Worm (Caenorhabditis elegans) whole organism, late embryonic: ENCODE results near the gene F10C1.9.

Experiments
- C08G9.2 ChIP-seq: sonication (generic microtip); optimal IDR thresholded peaks from 2 replicates; lab custom pipeline; 2016; ENCODE audit warnings: mild to moderate bottlenecking, missing genetic modification characterization, moderate library complexity, missing compliant biosample characterization
- K02D7.2 ChIP-seq: sonication (generic microtip); optimal IDR thresholded peaks from 2 replicates; lab custom pipeline; 2017; ENCODE audit warnings: mild to moderate bottlenecking, missing genetic modification characterization, missing compliant biosample characterization
- ama-1 ChIP-seq: fragments of 150-350 bp; optimal IDR thresholded peaks from 2 replicates; lab custom pipeline; 2014
- dmd-4 ChIP-seq: sonication (generic microtip); optimal IDR thresholded peaks from 2 replicates; lab custom pipeline; 2016; ENCODE audit warnings: borderline replicate concordance, missing genetic modification characterization, missing compliant biosample characterization
- elt-2 ChIP-seq: sonication (generic microtip); optimal IDR thresholded peaks from 2 replicates; lab custom pipeline; 2016; ENCODE audit warnings: missing genetic modification reagents, missing genetic modification characterization, missing compliant biosample characterization
- fax-1 ChIP-seq: sonication (generic microtip); optimal IDR thresholded peaks from 2 replicates; lab custom pipeline; 2016; ENCODE audit warnings: missing genotype, missing genetic modification characterization, missing compliant biosample characterization
- hlh-15 ChIP-seq: sonication (generic microtip); optimal IDR thresholded peaks from 2 replicates; lab custom pipeline; 2016; ENCODE audit warnings: missing genetic modification characterization, missing compliant biosample characterization
- hlh-6 ChIP-seq: sonication (generic microtip); optimal IDR thresholded peaks from 2 replicates; lab custom pipeline; 2016; ENCODE audit warnings: missing genotype, missing genetic modification characterization, missing compliant biosample characterization
- ref-2 ChIP-seq: sonication (generic microtip); optimal IDR thresholded peaks from 2 replicates; lab custom pipeline; 2016; ENCODE audit warnings: missing genetic modification characterization, missing compliant biosample characterization
- unc-42 ChIP-seq: sonication (generic microtip); optimal IDR thresholded peaks from 2 replicates; lab custom pipeline; 2016; ENCODE audit warnings: missing genotype, missing genetic modification characterization, missing compliant biosample characterization
- unc-86 ChIP-seq: sonication (generic microtip); optimal IDR thresholded peaks from 2 replicates; lab custom pipeline; 2016; ENCODE audit warnings: missing genetic modification characterization, missing compliant biosample characterization

DNA sequence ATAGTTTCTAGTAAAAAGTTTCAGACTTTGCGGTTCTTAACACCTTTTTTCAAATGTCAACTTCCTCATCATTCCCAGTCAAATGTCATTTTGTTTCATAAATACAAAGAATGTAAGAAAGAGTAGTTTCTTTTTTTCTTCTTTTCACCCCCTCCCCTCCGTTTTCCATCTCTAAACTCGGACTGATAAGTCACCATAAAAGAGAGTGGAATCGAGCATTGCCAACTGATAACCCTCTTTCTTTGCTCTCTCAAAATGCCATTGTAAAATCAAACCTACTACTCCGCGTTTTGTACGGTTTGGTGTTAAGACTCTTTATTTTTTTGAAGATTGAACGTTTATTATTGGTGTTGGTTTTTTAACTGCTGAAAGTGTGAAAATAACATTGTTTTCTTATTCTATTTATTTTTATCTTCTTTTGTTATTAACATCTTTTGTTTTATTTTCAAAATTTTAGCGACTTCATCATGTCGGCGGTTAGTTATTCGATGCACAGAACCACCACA lies 4.7 kb upstream of the F10C1.9 start, which contains the start of gene ifb-2:
- TF ChIP-seq K02D7.2 (no peak), elt-2 (tag; lab: Kevin White, UChicago) (peak; percentile 92), fax-1 (tag; lab: Kevin White, UChicago) (no peak), unc-86 (tag; lab: Kevin White, UChicago) (no peak), hlh-6 (tag; lab: Kevin White, UChicago) (no peak), unc-42 (tag; lab: Kevin White, UChicago) (no peak), ref-2 (tag; lab: Kevin White, UChicago) (no peak), C08G9.2 (tag; lab: Kevin White, UChicago) (no peak), hlh-15 (tag; lab: Kevin White, UChicago) (no peak), dmd-4 (tag; lab: Kevin White, UChicago) (no peak), ama-1 (lab: Kevin White, UChicago) (no peak)
